Comparison of ENCODE assay signal across 2 worm cellular contexts in genomic region chrIV:1148425-1149151, ce11.
TF ChIP-seq lines count a peak whose summit lies in the region.

No protein-coding gene starts in this region.

TF ChIP-seq in whole organism, L1 larva, 84 proteins besides CTCF, POLR2A, EP300 and RAD21 (continued from another document):
- TF ChIP-seq vab-15 (tag; optimal IDR thresholded peaks at IDR 0.05; lab: Kevin White, UChicago) (no peak), nhr-85 (tag; lab: Kevin White, UChicago) (peak; percentile 56), elt-2 (tag; optimal IDR thresholded peaks at IDR 0.05; lab: Kevin White, UChicago) (peak; percentile 56), xbp-1 (tag; optimal IDR thresholded peaks at IDR 0.05; lab: Kevin White, UChicago) (no peak)

TF ChIP-seq in whole organism, L4 larva, 104 proteins besides CTCF, POLR2A, EP300 and RAD21 (continued from another document):
- TF ChIP-seq unc-62 (GFP tag; optimal IDR thresholded peaks at IDR 0.05 in 1 of 2; lab: Kevin White, UChicago) (peak in 1 of 2 experiments; percentile 78), unc-62 (tag; optimal IDR thresholded peaks at IDR 0.05; lab: Kevin White, UChicago) (no peak), arid-1 (GFP tag; conservative IDR thresholded peaks at IDR 0.05; lab: Robert Waterston, UW) (no peak), unc-130 (GFP tag; optimal IDR thresholded peaks at IDR 0.05; lab: Kevin White, UChicago) (no peak), R02D3.7 (tag; optimal IDR thresholded peaks at IDR 0.05; lab: Kevin White, UChicago) (no peak), mxl-3 (GFP tag; optimal IDR thresholded peaks at IDR 0.05; lab: Kevin White, UChicago) (no peak), lin-15B (tag; optimal IDR thresholded peaks at IDR 0.05; lab: Kevin White, UChicago) (no peak), ZK337.2 (GFP tag; IDR thresholded peaks at IDR 0.05; lab: Robert Waterston, UW) (no peak), mes-2 (tag; optimal IDR thresholded peaks at IDR 0.05; lab: Kevin White, UChicago; ENCODE audit: poor library complexity, severe bottlenecking) (no peak), daf-16 (GFP tag; optimal IDR thresholded peaks at IDR 0.05; lab: Kevin White, UChicago) (no peak), daf-16 (tag; optimal IDR thresholded peaks at IDR 0.05; lab: Kevin White, UChicago) (peak; percentile 31), pha-4 (GFP tag; IDR thresholded peaks at IDR 0.05; lab: Robert Waterston, UW) (no peak), pha-4 (tag; optimal IDR thresholded peaks at IDR 0.05; lab: Kevin White, UChicago) (no peak), F10B5.3 (tag; optimal IDR thresholded peaks at IDR 0.05; lab: Kevin White, UChicago) (no peak), nhr-77 (tag; optimal IDR thresholded peaks at IDR 0.05; lab: Kevin White, UChicago) (peak; percentile 4), unc-39 (tag; optimal IDR thresholded peaks at IDR 0.05; lab: Kevin White, UChicago) (no peak), sdz-12 (GFP tag; optimal IDR thresholded peaks at IDR 0.05; lab: Kevin White, UChicago) (no peak), egl-43 (GFP tag; IDR thresholded peaks at IDR 0.05; lab: Robert Waterston, UW) (no peak), attf-4 (tag; optimal IDR thresholded peaks at IDR 0.05; lab: Kevin White, UChicago) (no peak), php-3 (GFP tag; IDR thresholded peaks at IDR 0.05; lab: Robert Waterston, UW) (peak; percentile 51; the same call in 1 of the 2 replicates), lim-7 (GFP tag; IDR thresholded peaks at IDR 0.05; lab: Robert Waterston, UW) (0 out of 2 replicates have a peak, but pooled peaks have one; percentile 23), ces-1 (GFP tag; optimal IDR thresholded peaks at IDR 0.05; lab: Kevin White, UChicago) (no peak), dmd-8 (GFP tag; IDR thresholded peaks at IDR 0.05; lab: Robert Waterston, UW) (no peak), lin-38 (GFP tag; IDR thresholded peaks at IDR 0.05; lab: Robert Waterston, UW) (0 out of 2 replicates have a peak, but pooled peaks have one; percentile 34), dmd-6 (GFP tag; IDR thresholded peaks at IDR 0.05; lab: Robert Waterston, UW) (peak; percentile 78), fkh-10 (GFP tag; optimal IDR thresholded peaks at IDR 0.05; lab: Kevin White, UChicago) (no peak)
